Worm (Caenorhabditis elegans) whole organism, early embryonic: Measurements from ENCODE around the gene copb-1.

Source experiments
- B0310.2 ChIP-seq: sonication (generic microtip); optimal IDR thresholded peaks from 2 replicates; lab custom pipeline; 2016; ENCODE audit warnings: mild to moderate bottlenecking, missing genetic modification characterization, missing compliant biosample characterization
- F13C5.2 ChIP-seq: sonication (generic microtip); optimal IDR thresholded peaks from 2 replicates; lab custom pipeline; 2017; ENCODE audit warnings: mild to moderate bottlenecking, missing genetic modification characterization, inconsistent platforms, missing compliant biosample characterization
- ama-1 ChIP-seq: fragments of 150-350 bp; optimal IDR thresholded peaks from 2 replicates; lab custom pipeline; 2014
- ceh-13 ChIP-seq: fragments of 200-800 bp; sonication (Bioruptor generic); optimal IDR thresholded peaks from 2 replicates; lab custom pipeline; 2018; ENCODE audit warnings: mild to moderate bottlenecking, missing genetic modification characterization, missing compliant biosample characterization
- ceh-36 ChIP-seq: sonication (generic microtip); optimal IDR thresholded peaks from 2 replicates; lab custom pipeline; 2016; ENCODE audit warnings: missing genetic modification characterization, inconsistent platforms, missing compliant biosample characterization
- ets-7 ChIP-seq: sonication (generic microtip); optimal IDR thresholded peaks from 2 replicates; lab custom pipeline; 2016; ENCODE audit warnings: missing genotype, missing genetic modification characterization, missing compliant biosample characterization
- flt-1 ChIP-seq: fragments of 200-800 bp; sonication (Bioruptor generic); IDR thresholded peaks from 2 replicates; pipeline ENCODE4 v1.3.6; 2022; ENCODE audit warnings: missing genetic modification characterization, missing compliant biosample characterization
- hmbx-1 ChIP-seq: sonication (generic microtip); optimal IDR thresholded peaks from 2 replicates; lab custom pipeline; 2016; ENCODE audit warnings: mild to moderate bottlenecking, missing genetic modification characterization, missing compliant biosample characterization
- hmg-4 ChIP-seq: fragments of 200-800 bp; sonication (Bioruptor generic); optimal IDR thresholded peaks from 2 replicates; lab custom pipeline; 2018; ENCODE audit warnings: mild to moderate bottlenecking, missing genetic modification characterization, missing compliant biosample characterization
- hnd-1 ChIP-seq: sonication (generic microtip); optimal IDR thresholded peaks from 2 replicates; lab custom pipeline; 2016; ENCODE audit warnings: missing genetic modification characterization, missing compliant biosample characterization
- pes-1 ChIP-seq: fragments of 200-800 bp; sonication (Bioruptor generic); IDR thresholded peaks from 2 replicates; pipeline ENCODE4 v1.3.6; 2022; ENCODE audit warnings: missing genetic modification reagents, missing genetic modification characterization, missing compliant biosample characterization
- scrt-1 ChIP-seq: fragments of 200-800 bp; sonication (Bioruptor generic); IDR thresholded peaks from 2 replicates; pipeline ENCODE4 v1.3.6; 2022; ENCODE audit warnings: missing genetic modification characterization, missing compliant biosample characterization
- tbx-11 ChIP-seq: fragments of 200-800 bp; sonication (Bioruptor generic); IDR thresholded peaks from 2 replicates; pipeline ENCODE4 v1.3.6; 2022; ENCODE audit warnings: missing genetic modification characterization, missing compliant biosample characterization
- tra-4 ChIP-seq: sonication (generic microtip); optimal IDR thresholded peaks from 2 replicates; lab custom pipeline; 2017; ENCODE audit warnings: missing genetic modification characterization, missing compliant biosample characterization

ce11 chrII:3100546-3100945, 21.9 kb downstream of the copb-1 start, which contains the start of gene srg-24:
- no peak for TF ChIP-seq ceh-36
- TF ChIP-seq ceh-13 (GFP tag; lab: Kevin White, UChicago), result no peak
- no peak for TF ChIP-seq B0310.2
- no peak for TF ChIP-seq flt-1 (GFP tag; lab: Robert Waterston, UW)
- TF ChIP-seq F13C5.2, result no peak
- no peak for TF ChIP-seq hmg-4 (GFP tag; lab: Kevin White, UChicago)
- TF ChIP-seq ama-1 (lab: Kevin White, UChicago), result no peak
- TF ChIP-seq hnd-1, result no peak
- no peak for TF ChIP-seq tra-4 (tag; lab: Kevin White, UChicago)
- TF ChIP-seq scrt-1 (GFP tag; lab: Robert Waterston, UW), result no peak
- TF ChIP-seq pes-1 (GFP tag; lab: Robert Waterston, UW), result no peak
- TF ChIP-seq ets-7, result no peak
- no peak for TF ChIP-seq tbx-11
- no peak for TF ChIP-seq hmbx-1
